Worm (Caenorhabditis elegans) whole organism, L4 larva: Measurements from ENCODE around the gene C27A7.6.

Experiments
- F44E2.7 ChIP-seq: fragments of 200-800 bp; sonication (Bioruptor generic); IDR thresholded peaks from 2 replicates; pipeline ENCODE4 v2.1.2; 2022; ENCODE audit warnings: missing genetic modification characterization, missing compliant biosample characterization
- ama-1 ChIP-seq: fragments of 150-350 bp; optimal IDR thresholded peaks from 2 replicates; lab custom pipeline; 2014; ENCODE audit warnings: inconsistent platforms, mixed read lengths
- attf-4 ChIP-seq: sonication (generic microtip); optimal IDR thresholded peaks from 3 replicates; lab custom pipeline; 2017; ENCODE audit warnings: missing biosample characterization, missing genetic modification characterization
- egl-27 ChIP-seq: sonication (generic microtip); optimal IDR thresholded peaks from 3 replicates; lab custom pipeline; 2017; ENCODE audit warnings: missing biosample characterization, missing genetic modification reagents, missing genetic modification characterization
- lsy-2 ChIP-seq, 2 experiments: fragments of 150-350 bp in 1 of 2; sonication (generic microtip) in 1 of 2; optimal IDR thresholded peaks; 2 replicates each; lab custom pipeline; 2014 to 2017; ENCODE audit warnings: missing biosample characterization in 2 of 2, missing genetic modification characterization in 2 of 2
- mdt-29 ChIP-seq: fragments of 200-800 bp; sonication (Bioruptor generic); IDR thresholded peaks from 2 replicates; pipeline ENCODE4 v1.3.6; 2022; ENCODE audit warnings: missing genetic modification reagents, missing genetic modification characterization, missing compliant biosample characterization
- nhr-11 ChIP-seq: fragments of 150-350 bp; optimal IDR thresholded peaks from 2 replicates; lab custom pipeline; 2014; ENCODE audit warnings: missing biosample characterization, missing genetic modification characterization
- nhr-25 ChIP-seq: sonication (generic microtip); optimal IDR thresholded peaks from 2 replicates; lab custom pipeline; 2017; ENCODE audit warnings: missing genetic modification characterization, mild to moderate bottlenecking, missing compliant biosample characterization, antibody characterized with exemption, moderate library complexity, borderline replicate concordance; ENCODE audit not compliant: insufficient read depth
- nhr-42 ChIP-seq: fragments of 200-800 bp; sonication (Bioruptor generic); IDR thresholded peaks from 2 replicates; pipeline ENCODE4 v1.3.6; 2022; ENCODE audit warnings: missing genetic modification characterization, missing compliant biosample characterization
- nhr-6 ChIP-seq: fragments of 150-350 bp; optimal IDR thresholded peaks from 2 replicates; lab custom pipeline; 2014; ENCODE audit warnings: missing biosample characterization, missing genetic modification characterization
- unc-39 ChIP-seq: sonication (generic microtip); optimal IDR thresholded peaks from 2 replicates; lab custom pipeline; 2017; ENCODE audit warnings: missing biosample characterization, missing genetic modification characterization
- zag-1 ChIP-seq: fragments of 150-350 bp; optimal IDR thresholded peaks from 2 replicates; lab custom pipeline; 2014; ENCODE audit warnings: missing biosample characterization, missing genetic modification characterization

ce11 chrV:12170114-12170513 is 39.5 kb upstream of the C27A7.6 start, which contains the start of gene ZK863.1:
- TF ChIP-seq lsy-2 (tag; optimal IDR thresholded peaks at IDR 0.05; lab: Kevin White, UChicago) (no peak), nhr-11 (tag; lab: Kevin White, UChicago) (no peak), nhr-42 (GFP tag; lab: Robert Waterston, UW) (no peak), nhr-25 (tag; lab: Kevin White, UChicago) (no peak), zag-1 (tag; lab: Kevin White, UChicago) (no peak), nhr-6 (tag; lab: Kevin White, UChicago) (no peak), ama-1 (lab: Kevin White, UChicago) (no peak), mdt-29 (GFP tag; lab: Robert Waterston, UW) (no peak), F44E2.7 (GFP tag; lab: Robert Waterston, UW) (no peak), attf-4 (tag; lab: Kevin White, UChicago) (no peak), egl-27 (no peak), unc-39 (tag; lab: Kevin White, UChicago) (no peak)
